Worm (Caenorhabditis elegans) whole organism, mixed stage, embryonic: ENCODE results near the gene ipla-7.

Source experiments
- M03D4.4 ChIP-seq: sonication (generic microtip); optimal IDR thresholded peaks from 2 replicates; lab custom pipeline; 2017; ENCODE audit warnings: mild to moderate bottlenecking, missing genetic modification characterization, missing compliant biosample characterization
- bed-3 ChIP-seq: fragments of 200-800 bp; sonication (Bioruptor generic); optimal IDR thresholded peaks from 3 replicates; lab custom pipeline; 2018; ENCODE audit warnings: mild to moderate bottlenecking, missing genetic modification characterization, moderate library complexity, missing compliant biosample characterization
- blmp-1 ChIP-seq: fragments of 150-350 bp; optimal IDR thresholded peaks from 2 replicates; lab custom pipeline; 2014; ENCODE audit warnings: missing biosample characterization, missing genetic modification characterization
- ceh-39 ChIP-seq: fragments of 150-350 bp; optimal IDR thresholded peaks from 2 replicates; lab custom pipeline; 2014; ENCODE audit warnings: missing biosample characterization, missing genetic modification characterization
- cnd-1 ChIP-seq: fragments of 200-800 bp; sonication (Bioruptor generic); optimal IDR thresholded peaks from 2 replicates; lab custom pipeline; 2018; ENCODE audit warnings: mild to moderate bottlenecking, missing genetic modification characterization, missing compliant biosample characterization
- elt-1 ChIP-seq: sonication (generic microtip); optimal IDR thresholded peaks from 2 replicates; lab custom pipeline; 2017; ENCODE audit warnings: missing genetic modification characterization, mild to moderate bottlenecking, missing compliant biosample characterization, antibody characterized with exemption, moderate library complexity, borderline replicate concordance; ENCODE audit not compliant: insufficient read depth
- flh-1 ChIP-seq: fragments of 200-800 bp; sonication (Bioruptor generic); optimal IDR thresholded peaks from 2 replicates; lab custom pipeline; 2018; ENCODE audit warnings: mild to moderate bottlenecking, missing genetic modification characterization, moderate library complexity, missing compliant biosample characterization
- ham-2 ChIP-seq: fragments of 200-800 bp; sonication (Bioruptor generic); optimal IDR thresholded peaks from 2 replicates; lab custom pipeline; 2018; ENCODE audit warnings: mild to moderate bottlenecking, missing genetic modification characterization, missing compliant biosample characterization
- hlh-1 ChIP-seq: fragments of 150-350 bp; optimal IDR thresholded peaks from 2 replicates; lab custom pipeline; 2014; ENCODE audit warnings: missing biosample characterization, missing genetic modification reagents, missing genetic modification characterization
- mab-5 ChIP-seq: fragments of 150-350 bp; optimal IDR thresholded peaks from 2 replicates; lab custom pipeline; 2014; ENCODE audit warnings: missing biosample characterization, missing genetic modification characterization
- mls-2 ChIP-seq: sonication (generic microtip); optimal IDR thresholded peaks from 2 replicates; lab custom pipeline; 2016; ENCODE audit warnings: mild to moderate bottlenecking, missing genetic modification characterization, moderate library complexity, missing compliant biosample characterization
- nhr-12 ChIP-seq: fragments of 150-350 bp; optimal IDR thresholded peaks from 2 replicates; lab custom pipeline; 2014; ENCODE audit warnings: missing biosample characterization, missing genetic modification characterization
- nhr-237 ChIP-seq: fragments of 150-350 bp; optimal IDR thresholded peaks from 2 replicates; lab custom pipeline; 2014; ENCODE audit warnings: missing biosample characterization, missing genetic modification characterization
- nhr-28 ChIP-seq: fragments of 150-350 bp; optimal IDR thresholded peaks from 2 replicates; lab custom pipeline; 2014; ENCODE audit warnings: missing biosample characterization, missing genetic modification characterization
- pha-4 ChIP-seq: fragments of 150-350 bp; optimal IDR thresholded peaks from 2 replicates; lab custom pipeline; 2018; ENCODE audit warnings: missing biosample characterization, missing genetic modification reagents, missing genetic modification characterization
- unc-39 ChIP-seq: fragments of 150-350 bp; optimal IDR thresholded peaks from 2 replicates; lab custom pipeline; 2014; ENCODE audit warnings: missing biosample characterization, missing genetic modification characterization
- unc-62 ChIP-seq: fragments of 150-350 bp; optimal IDR thresholded peaks from 2 replicates; lab custom pipeline; 2014; ENCODE audit warnings: missing biosample characterization, missing genetic modification reagents, missing genetic modification characterization

Gene ipla-7

DNA sequence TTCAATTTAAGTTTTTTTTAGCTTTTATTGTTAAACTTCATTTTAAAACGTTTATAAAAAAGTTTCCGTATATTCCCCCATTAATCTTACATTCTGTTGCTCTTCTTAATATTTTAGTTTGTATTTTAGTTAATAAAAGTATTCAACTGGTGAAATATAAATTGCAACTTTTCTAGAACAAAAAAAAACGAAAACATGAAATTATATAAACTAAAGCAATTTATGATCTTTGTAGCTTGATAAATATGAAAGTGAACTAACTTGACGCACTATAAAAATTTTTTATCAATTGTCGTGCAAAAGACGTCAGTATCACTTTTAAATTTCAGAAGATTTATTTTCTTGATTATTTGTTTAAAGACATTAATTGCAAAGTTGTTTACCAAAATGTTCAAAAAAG lies 45.0 kb downstream of the ipla-7 start, which contains the start of gene F44D12.2:
TSS of gene F44D12.2 (minus strand) at position 101 of the 400 bp plus-strand sequence.
- TF ChIP-seq unc-39 (tag; lab: Kevin White, UChicago): no peak
- TF ChIP-seq ham-2 (GFP tag; lab: Kevin White, UChicago): no peak
- no peak for TF ChIP-seq flh-1
- no peak for TF ChIP-seq mab-5 (tag; lab: Kevin White, UChicago)

DNA sequence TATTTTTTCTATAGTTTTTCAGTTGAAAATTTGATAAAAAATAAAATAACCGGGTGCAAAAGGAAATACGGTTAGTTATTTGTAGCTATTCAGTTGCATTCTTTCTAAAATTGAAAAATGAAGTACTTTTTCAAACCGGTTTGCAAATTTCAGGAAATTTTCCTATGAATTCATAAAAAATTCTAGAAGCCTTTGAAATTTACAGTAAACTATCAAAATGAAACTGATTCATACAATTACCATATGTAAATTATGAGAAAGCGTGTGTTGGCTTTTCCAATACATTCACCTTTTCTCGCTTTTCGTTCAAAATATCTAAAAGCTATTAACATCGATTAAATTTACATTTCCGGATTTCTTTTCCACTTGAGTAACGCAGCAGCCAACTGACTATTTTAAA lies 45.7 kb downstream of the ipla-7 start, which contains the start of gene ent-7:
TSS of gene ent-7 (plus strand) at position 301 of the 400 bp plus-strand sequence.
- TF ChIP-seq blmp-1 (tag; lab: Kevin White, UChicago) (no peak), M03D4.4 (no peak), nhr-12 (tag; lab: Kevin White, UChicago) (no peak), unc-62 (GFP tag; lab: Kevin White, UChicago) (no peak), flh-1 (no peak), bed-3 (GFP tag; lab: Kevin White, UChicago) (no peak), mls-2 (tag; lab: Kevin White, UChicago) (no peak)

DNA sequence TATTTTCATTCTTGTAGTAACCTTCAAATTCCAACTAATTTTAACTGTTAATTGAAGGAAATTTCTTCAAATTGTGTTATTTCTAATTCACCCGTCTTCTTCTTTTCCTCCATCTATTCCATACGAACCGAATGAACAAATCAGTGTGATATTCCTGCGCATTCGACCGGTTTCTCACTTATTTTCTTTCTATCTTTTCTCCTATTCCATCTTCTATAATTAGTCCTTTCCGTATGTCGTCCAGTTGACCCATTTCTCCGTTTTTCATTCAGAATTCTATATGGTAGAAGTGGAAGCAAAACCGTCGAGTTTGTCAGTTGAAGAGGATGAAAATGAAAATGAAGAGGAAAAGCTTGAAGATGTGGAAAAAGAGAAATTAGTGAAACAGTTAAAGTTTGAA lies 53.1 kb downstream of the ipla-7 start, which contains the start of gene magu-4:
TSS of gene magu-4 (plus strand) at position 218 of the 400 bp plus-strand sequence.
- no peak for TF ChIP-seq cnd-1 (tag; lab: Kevin White, UChicago)
- TF ChIP-seq elt-1: no peak
- TF ChIP-seq nhr-237 (tag; lab: Kevin White, UChicago): no peak
- no peak for TF ChIP-seq flh-1
- TF ChIP-seq, all 35 proteins: peak for 0

DNA sequence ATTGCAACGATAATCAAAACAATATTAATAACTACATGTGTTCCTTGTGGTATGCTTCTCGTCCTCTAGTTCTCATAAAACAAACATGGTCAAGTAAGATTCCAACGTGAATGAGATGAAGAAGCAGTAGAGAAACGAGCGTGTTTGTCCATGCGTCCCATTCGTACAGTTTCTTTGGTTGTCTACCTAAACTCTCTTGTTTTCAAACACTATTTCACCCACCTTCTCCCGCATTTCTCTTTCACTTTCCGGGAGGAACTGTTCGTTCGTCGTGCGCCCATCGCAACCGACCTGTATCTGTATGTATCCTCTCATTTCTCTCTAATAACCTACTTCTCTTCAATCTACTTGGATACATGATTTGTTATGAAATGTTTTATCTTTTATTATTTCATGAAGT lies 54.9 kb downstream of the ipla-7 start:
- TF ChIP-seq nhr-12 (tag; lab: Kevin White, UChicago) (no peak), nhr-237 (tag; lab: Kevin White, UChicago) (peak; percentile 15), blmp-1 (tag; lab: Kevin White, UChicago) (peak; percentile 82), pha-4 (tag; lab: Kevin White, UChicago) (peak; percentile 57)
- TF ChIP-seq, all 35 proteins: peak for 3

DNA sequence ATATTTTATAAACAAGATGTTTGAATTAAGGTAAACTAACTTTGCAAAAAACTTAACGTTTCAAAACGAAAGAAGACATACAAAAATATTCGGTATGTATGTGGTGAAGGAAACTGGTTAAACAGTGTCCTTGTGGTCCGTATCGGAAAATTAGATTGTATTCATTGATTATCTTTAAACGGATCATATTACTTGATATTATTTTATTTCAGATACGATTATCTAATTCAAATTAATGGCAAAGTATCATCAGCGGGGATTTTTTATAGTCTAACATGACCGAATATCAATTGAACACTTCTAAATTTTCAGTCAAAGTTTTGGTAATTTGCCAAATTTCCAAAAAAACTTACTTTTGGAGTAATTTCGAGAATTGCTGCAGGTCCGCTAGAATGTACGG lies 55.9 kb downstream of the ipla-7 start, which contains the start of gene C47E12.13:
TSS of gene C47E12.13 (minus strand) at position 101 of the 400 bp plus-strand sequence.
- no peak for TF ChIP-seq bed-3 (GFP tag; lab: Kevin White, UChicago)
- no peak for TF ChIP-seq ceh-39 (tag; lab: Kevin White, UChicago)
- TF ChIP-seq hlh-1 (tag; lab: Kevin White, UChicago): no peak
- no peak for TF ChIP-seq nhr-28 (tag; lab: Kevin White, UChicago)
